Worm (Caenorhabditis elegans): ENCODE results near the gene utp-20.

utp-20 gene

DNA sequence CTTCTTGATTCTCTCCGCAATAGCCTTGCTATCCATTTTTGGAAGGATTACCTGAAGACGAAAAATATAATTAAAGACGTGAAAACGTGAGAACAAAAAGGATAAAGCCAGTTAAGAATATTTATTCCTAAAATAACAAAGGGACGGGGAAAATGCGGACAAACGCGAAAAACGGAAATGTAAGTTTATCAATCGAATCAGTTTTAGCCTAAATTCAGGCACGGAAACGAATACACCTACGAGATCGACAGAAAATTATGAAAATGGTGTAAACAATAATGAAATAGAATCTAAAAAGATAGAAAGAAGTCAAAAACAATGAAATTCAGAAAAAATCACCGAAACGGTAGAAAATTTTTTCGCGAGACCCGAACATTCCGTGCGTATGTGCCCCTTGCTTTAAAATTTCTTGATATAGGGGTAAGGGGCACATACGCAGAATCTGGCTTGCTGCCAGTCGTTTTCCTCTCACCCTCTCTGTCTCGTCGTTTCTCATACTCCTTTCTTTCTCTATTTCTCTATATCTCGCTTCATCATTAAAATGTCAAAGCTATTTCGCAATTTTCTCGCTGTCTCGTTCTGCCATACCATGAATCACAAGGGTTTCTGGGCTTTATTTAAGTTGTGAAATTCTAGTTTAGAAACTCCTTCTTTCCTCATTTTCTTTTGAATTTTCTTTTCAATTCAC is 52.6 kb downstream of the utp-20 start, which contains the start of gene icd-1 (continued):
- TF ChIP-seq duxl-1 (tag; optimal IDR thresholded peaks at IDR 0.05; ENCODE audit: poor library complexity) (peak; percentile 89), daf-12 (tag; optimal IDR thresholded peaks at IDR 0.05) (no peak), ceh-44 (GFP tag; IDR thresholded peaks at IDR 0.05) (0 out of 2 replicates have a peak, but pooled peaks have one; percentile 30), php-3 (GFP tag; IDR thresholded peaks at IDR 0.05) (peak; percentile 93), dmd-9 (GFP tag; IDR thresholded peaks at IDR 0.05) (no peak), lin-38 (GFP tag; IDR thresholded peaks at IDR 0.05) (peak; percentile 91), ceh-82 (tag; optimal IDR thresholded peaks at IDR 0.05) (no peak), Y48G9A.11 (GFP tag; IDR thresholded peaks at IDR 0.05) (peak; percentile 73), lim-7 (GFP tag; IDR thresholded peaks at IDR 0.05) (no peak), nhr-77 (tag; optimal IDR thresholded peaks at IDR 0.05) (peak; percentile 96), tag-97 (GFP tag; IDR thresholded peaks at IDR 0.05) (0 out of 2 replicates have a peak, but pooled peaks have one; percentile 37), hmg-1.1 (GFP tag; IDR thresholded peaks at IDR 0.05) (peak; percentile 88), zip-2 (tag; optimal IDR thresholded peaks at IDR 0.05) (peak; percentile 75), nhr-28 (tag; optimal IDR thresholded peaks at IDR 0.05) (peak; percentile 90), mxl-2 (GFP tag; conservative IDR thresholded peaks at IDR 0.05) (no peak), ces-1 (GFP tag; optimal IDR thresholded peaks at IDR 0.05) (no peak), mdl-1 (tag; optimal IDR thresholded peaks at IDR 0.05) (peak; percentile 56 to 77), ceh-20 (GFP tag; IDR thresholded peaks at IDR 0.05) (peak; percentile 89), aha-1 (tag) (peak; percentile 99), nhr-76 (tag; optimal IDR thresholded peaks at IDR 0.05) (peak; percentile 55), set-16 (GFP tag; IDR thresholded peaks at IDR 0.05) (peak; percentile 38; the same call in 1 of the 2 replicates), mdt-29 (GFP tag; IDR thresholded peaks at IDR 0.05) (peak; percentile 88), nhr-48 (tag; optimal IDR thresholded peaks at IDR 0.05) (peak; percentile 92), F37D6.2 (tag; optimal IDR thresholded peaks at IDR 0.05) (peak; percentile 86), nhr-42 (GFP tag; IDR thresholded peaks at IDR 0.05) (peak; percentile 80; the same call in 1 of the 2 replicates), skn-1 (tag; optimal IDR thresholded peaks at IDR 0.05) (no peak), ama-1 (optimal IDR thresholded peaks at IDR 0.05) (no peak), daf-16 (GFP tag; optimal IDR thresholded peaks at IDR 0.05) (peak; percentile 15 to 88), daf-16 (tag; optimal IDR thresholded peaks at IDR 0.05) (peak; percentile 57), F26F4.8 (GFP tag; conservative IDR thresholded peaks at IDR 0.05) (no peak), mep-1 (tag; optimal IDR thresholded peaks at IDR 0.05) (peak; percentile 97)

- peak in 1 of 2 experiments; percentile 6 for TF ChIP-seq lsy-2 (tag; optimal IDR thresholded peaks at IDR 0.05)
- no peak for TF ChIP-seq hlh-11 (tag; optimal IDR thresholded peaks at IDR 0.05)
- no peak for TF ChIP-seq jun-1 (tag; optimal IDR thresholded peaks at IDR 0.05)
- peak; percentile 30 for TF ChIP-seq dmd-6 (GFP tag; IDR thresholded peaks at IDR 0.05)
- TF ChIP-seq mxl-3 (GFP tag; optimal IDR thresholded peaks at IDR 0.05) = no peak
- no peak for TF ChIP-seq F37D6.2 (tag; optimal IDR thresholded peaks at IDR 0.05)
- TF ChIP-seq nhr-6 (tag; optimal IDR thresholded peaks at IDR 0.05) = peak; percentile 1
- TF ChIP-seq dmd-9 (GFP tag; IDR thresholded peaks at IDR 0.05) = 0 out of 2 replicates have a peak, but pooled peaks have one; percentile 18
- TF ChIP-seq snpc-4 (tag; optimal IDR thresholded peaks at IDR 0.05) = no peak
- TF ChIP-seq daf-8 (GFP tag; IDR thresholded peaks at IDR 0.05) = no peak
- TF ChIP-seq fos-1 (tag; optimal IDR thresholded peaks at IDR 0.05) = peak; percentile 42
- TF ChIP-seq ztf-11 (tag; optimal IDR thresholded peaks at IDR 0.05) = no peak
- no peak for TF ChIP-seq nhr-102 (tag; optimal IDR thresholded peaks at IDR 0.05)
- no peak for TF ChIP-seq daf-16 (GFP tag; optimal IDR thresholded peaks at IDR 0.05)
- peak; percentile 34 for TF ChIP-seq daf-16 (tag; optimal IDR thresholded peaks at IDR 0.05)
Measured at ce11 chrII:6589408-6589807, 53.2 kb downstream of the utp-20 start, which contains the start of gene vps-32.1. vps-32.1 (plus strand) TSS chrII:6589708.
